Fruit fly (Drosophila melanogaster) whole organism, embryonic: ENCODE results near the gene CG8419.

ENCODE experiments used
- Bteb2 ChIP-seq: fragments of 200-800 bp; sonication (Bioruptor generic); optimal IDR thresholded peaks from 2 replicates; lab custom pipeline; 2016; ENCODE audit warnings: missing biosample characterization, missing genetic modification characterization
- C15 ChIP-seq: fragments of 200-800 bp; sonication (Bioruptor generic); IDR thresholded peaks from 3 replicates; pipeline ENCODE4 v1.3.6; 2022; ENCODE audit warnings: missing biosample characterization, missing genetic modification characterization
- CG10565 ChIP-seq: fragments of 200-800 bp; sonication (Bioruptor generic); optimal IDR thresholded peaks from 3 replicates; lab custom pipeline; 2016; ENCODE audit warnings: missing biosample characterization, mild to moderate bottlenecking, missing genetic modification characterization
- CG11085 ChIP-seq: fragments of 200-800 bp; sonication (Bioruptor generic); IDR thresholded peaks from 2 replicates; pipeline ENCODE4 v1.3.6; 2022; ENCODE audit warnings: missing biosample characterization, missing genetic modification characterization
- CG11398 ChIP-seq: fragments of 200-800 bp; sonication (Bioruptor generic); optimal IDR thresholded peaks from 2 replicates; lab custom pipeline; 2016; ENCODE audit warnings: missing biosample characterization, missing genetic modification characterization
- CG13296 ChIP-seq: fragments of 200-800 bp; sonication (Bioruptor generic); optimal IDR thresholded peaks from 3 replicates; lab custom pipeline; 2018; ENCODE audit warnings: missing biosample characterization, mild to moderate bottlenecking, missing genetic modification characterization
- CG17361 ChIP-seq: fragments of 200-800 bp; sonication (Bioruptor generic); IDR thresholded peaks from 3 replicates; pipeline ENCODE4 v1.3.6; 2022; ENCODE audit warnings: missing biosample characterization, missing genetic modification characterization
- CG1792 ChIP-seq: fragments of 200-800 bp; sonication (Bioruptor generic); optimal IDR thresholded peaks from 2 replicates; lab custom pipeline; 2016; ENCODE audit warnings: missing biosample characterization, missing genetic modification characterization
- CG4360 ChIP-seq: fragments of 200-800 bp; sonication (Bioruptor generic); IDR thresholded peaks from 2 replicates; pipeline ENCODE4 v1.3.6; 2022; ENCODE audit warnings: missing biosample characterization, missing genetic modification characterization
- CG4424 ChIP-seq: fragments of 200-800 bp; sonication (Bioruptor generic); optimal IDR thresholded peaks from 3 replicates; lab custom pipeline; 2016; ENCODE audit warnings: missing biosample characterization, missing genetic modification characterization
- CG4707 ChIP-seq: fragments of 200-800 bp; sonication (Bioruptor generic); optimal IDR thresholded peaks from 2 replicates; lab custom pipeline; 2018; ENCODE audit warnings: missing biosample characterization, mild to moderate bottlenecking, missing genetic modification characterization, moderate library complexity
- CG6175 ChIP-seq: fragments of 200-800 bp; sonication (Bioruptor generic); IDR thresholded peaks from 3 replicates; pipeline ENCODE4 v1.3.6; 2022; ENCODE audit warnings: missing biosample characterization, missing genetic modification characterization
- CG8765 ChIP-seq: fragments of 200-800 bp; sonication (Bioruptor generic); IDR thresholded peaks from 2 replicates; pipeline ENCODE4 v1.3.6; 2022; ENCODE audit warnings: missing biosample characterization, missing genetic modification characterization
- CG9932 ChIP-seq: fragments of 200-800 bp; sonication (Bioruptor generic); IDR thresholded peaks from 2 replicates; pipeline ENCODE4 v1.3.6; 2022; ENCODE audit warnings: missing biosample characterization, missing genetic modification characterization
- CrebB ChIP-seq: fragments of 200-800 bp; sonication (Bioruptor generic); optimal IDR thresholded peaks from 3 replicates; lab custom pipeline; 2018; ENCODE audit warnings: missing biosample characterization, mild to moderate bottlenecking, missing genetic modification characterization
- D ChIP-seq, 2 experiments: fragments of 200-800 bp in 1 of 2; fragments of >200 bp in 1 of 2; sonication (Bioruptor generic) in 1 of 2; optimal IDR thresholded peaks; 2 replicates in 1 of 2; 3 replicates in 1 of 2; lab custom pipeline; 2017; ENCODE audit warnings: mild to moderate bottlenecking in 1 of 2, missing biosample characterization in 1 of 2, missing genetic modification characterization in 1 of 2, missing genetic modification reagents in 1 of 2
- Dip2 ChIP-seq: fragments of 200-800 bp; sonication (Bioruptor generic); IDR thresholded peaks from 2 replicates; pipeline ENCODE4 v1.3.6; 2022; ENCODE audit warnings: missing biosample characterization, missing genetic modification characterization
- E2f1 ChIP-seq: fragments of 200-800 bp; sonication (Bioruptor generic); IDR thresholded peaks from 2 replicates; pipeline ENCODE4 v1.3.6; 2022; ENCODE audit warnings: missing biosample characterization, missing genetic modification characterization
- Fer2 ChIP-seq: fragments of 200-800 bp; sonication (Bioruptor generic); optimal IDR thresholded peaks from 2 replicates; lab custom pipeline; 2018; ENCODE audit warnings: missing biosample characterization, mild to moderate bottlenecking, missing genetic modification characterization, moderate library complexity
- Lhr ChIP-seq: fragments of 200-800 bp; sonication (Bioruptor generic); optimal IDR thresholded peaks from 3 replicates; lab custom pipeline; 2017; ENCODE audit warnings: mild to moderate bottlenecking, missing biosample characterization, missing genetic modification reagents, missing genetic modification characterization
- NC2α ChIP-seq: fragments of 200-800 bp; sonication (Bioruptor generic); optimal IDR thresholded peaks from 2 replicates; lab custom pipeline; 2016; ENCODE audit warnings: missing biosample characterization, missing genetic modification characterization
- Neu2 ChIP-seq: fragments of 200-800 bp; sonication (Bioruptor generic); optimal IDR thresholded peaks from 3 replicates; lab custom pipeline; 2016; ENCODE audit warnings: missing biosample characterization, missing genetic modification characterization, borderline replicate concordance
- Oli ChIP-seq: fragments of 200-800 bp; sonication (Bioruptor generic); optimal IDR thresholded peaks from 2 replicates; lab custom pipeline; 2018; ENCODE audit warnings: missing biosample characterization, mild to moderate bottlenecking, missing genetic modification characterization, moderate library complexity
- PHDP ChIP-seq: fragments of 200-800 bp; sonication (Bioruptor generic); optimal IDR thresholded peaks from 3 replicates; lab custom pipeline; 2018; ENCODE audit warnings: missing biosample characterization, mild to moderate bottlenecking, missing genetic modification characterization, moderate library complexity
- Ravus ChIP-seq: fragments of 200-800 bp; sonication (Bioruptor generic); IDR thresholded peaks from 2 replicates; pipeline ENCODE4 v1.3.6; 2022; ENCODE audit warnings: missing biosample characterization, missing genetic modification characterization
- ab ChIP-seq: fragments of 200-800 bp; sonication (Bioruptor generic); optimal IDR thresholded peaks from 2 replicates; lab custom pipeline; 2016; ENCODE audit warnings: missing biosample characterization, missing genetic modification characterization
- aop ChIP-seq: fragments of 200-800 bp; sonication (Bioruptor generic); IDR thresholded peaks from 2 replicates; pipeline ENCODE4 v1.3.6; 2022; ENCODE audit warnings: missing biosample characterization, missing genetic modification characterization
- ase ChIP-seq: fragments of 200-800 bp; sonication (Bioruptor generic); IDR thresholded peaks from 3 replicates; pipeline ENCODE4 v1.3.6; 2022; ENCODE audit warnings: missing biosample characterization, missing genetic modification characterization
- ato ChIP-seq: fragments of 200-800 bp; sonication (Bioruptor generic); IDR thresholded peaks from 2 replicates; pipeline ENCODE4 v1.3.6; 2022; ENCODE audit warnings: missing biosample characterization, missing genetic modification characterization; ENCODE audit not compliant: partially characterized antibody
- br ChIP-seq: fragments of >200 bp; optimal IDR thresholded peaks from 2 replicates; lab custom pipeline; 2017
- bsh ChIP-seq, 2 experiments: fragments of 200-800 bp; sonication (Bioruptor generic); optimal IDR thresholded peaks; 2 replicates each; lab custom pipeline; 2017 to 2018; ENCODE audit warnings: mild to moderate bottlenecking in 2 of 2, missing biosample characterization in 2 of 2, missing genetic modification characterization in 2 of 2, moderate library complexity in 1 of 2
- ewg ChIP-seq: fragments of 200-800 bp; sonication (Bioruptor generic); optimal IDR thresholded peaks from 3 replicates; lab custom pipeline; 2017; ENCODE audit warnings: mild to moderate bottlenecking, missing biosample characterization, missing genetic modification reagents, missing genetic modification characterization
- fu2 ChIP-seq: fragments of 200-800 bp; sonication (Bioruptor generic); optimal IDR thresholded peaks from 2 replicates; lab custom pipeline; 2016; ENCODE audit warnings: missing biosample characterization, missing genetic modification characterization
- hkb ChIP-seq, 2 experiments: fragments of 200-800 bp in 1 of 2; fragments of >200 bp in 1 of 2; sonication (Bioruptor generic) in 1 of 2; IDR thresholded peaks in 1 of 2; optimal IDR thresholded peaks in 1 of 2; 2 replicates each; pipeline versions ENCODE4 v1.3.6 to Lab custom; 2017 to 2022; ENCODE audit warnings: missing biosample characterization in 1 of 2, missing genetic modification characterization in 1 of 2
- lab ChIP-seq: fragments of 200-800 bp; sonication (Bioruptor generic); optimal IDR thresholded peaks from 3 replicates; lab custom pipeline; 2017; ENCODE audit warnings: missing biosample characterization, missing genetic modification characterization, mild to moderate bottlenecking, moderate library complexity, missing genetic modification reagents
- lola ChIP-seq, 3 experiments: fragments of >200 bp in 2 of 3; fragments of 200-800 bp in 1 of 3; sonication (Bioruptor generic) in 1 of 3; optimal IDR thresholded peaks; 2 replicates each; lab custom pipeline; 2017 to 2019; ENCODE audit warnings: missing biosample characterization in 3 of 3, missing genetic modification characterization in 3 of 3, mild to moderate bottlenecking in 1 of 3, moderate library complexity in 1 of 3
- lov ChIP-seq, 2 experiments: fragments of 200-800 bp in 1 of 2; fragments of >200 bp in 1 of 2; sonication (Bioruptor generic) in 1 of 2; IDR thresholded peaks in 1 of 2; optimal IDR thresholded peaks in 1 of 2; 2 replicates in 1 of 2; 3 replicates in 1 of 2; pipeline versions ENCODE4 v1.3.6 to Lab custom; 2017 to 2022; ENCODE audit warnings: missing biosample characterization in 1 of 2, missing genetic modification characterization in 1 of 2
- mam ChIP-seq: fragments of 200-800 bp; sonication (Bioruptor generic); optimal IDR thresholded peaks from 3 replicates; lab custom pipeline; 2016; ENCODE audit warnings: missing biosample characterization, missing genetic modification characterization
- nerfin-2 ChIP-seq: fragments of 200-800 bp; sonication (Bioruptor generic); IDR thresholded peaks from 2 replicates; pipeline ENCODE4 v1.3.6; 2022; ENCODE audit warnings: missing biosample characterization, missing genetic modification characterization; ENCODE audit not compliant: partially characterized antibody
- org-1 ChIP-seq: fragments of 200-800 bp; sonication (Bioruptor generic); optimal IDR thresholded peaks from 2 replicates; lab custom pipeline; 2017; ENCODE audit warnings: missing biosample characterization, missing genetic modification characterization
- pfk ChIP-seq: fragments of 200-800 bp; sonication (Bioruptor generic); optimal IDR thresholded peaks from 2 replicates; lab custom pipeline; 2018; ENCODE audit warnings: missing biosample characterization, mild to moderate bottlenecking, missing genetic modification characterization, moderate library complexity
- pnt ChIP-seq: fragments of 200-800 bp; sonication (Bioruptor generic); optimal IDR thresholded peaks from 3 replicates; lab custom pipeline; 2016; ENCODE audit warnings: missing biosample characterization, missing genetic modification characterization
- ranshi ChIP-seq: fragments of 200-800 bp; sonication (Bioruptor generic); IDR thresholded peaks from 2 replicates; pipeline ENCODE4 v1.3.6; 2022; ENCODE audit warnings: missing biosample characterization, missing genetic modification characterization
- run ChIP-seq: fragments of 200-800 bp; sonication (Bioruptor generic); optimal IDR thresholded peaks from 3 replicates; lab custom pipeline; 2018; ENCODE audit warnings: missing biosample characterization, mild to moderate bottlenecking, missing genetic modification characterization
- tna ChIP-seq: fragments of 200-800 bp; sonication (Bioruptor generic); IDR thresholded peaks from 2 replicates; pipeline ENCODE4 v1.3.6; 2022; ENCODE audit warnings: missing biosample characterization, missing genetic modification characterization; ENCODE audit not compliant: partially characterized antibody
- wdn ChIP-seq: fragments of 200-800 bp; sonication (Bioruptor generic); IDR thresholded peaks from 2 replicates; pipeline ENCODE4 v1.3.6; 2022; ENCODE audit warnings: missing biosample characterization, missing genetic modification characterization
- zf30C ChIP-seq: fragments of 200-800 bp; sonication (Bioruptor generic); optimal IDR thresholded peaks from 3 replicates; lab custom pipeline; 2018; ENCODE audit warnings: missing biosample characterization, mild to moderate bottlenecking, missing genetic modification characterization

The CG8419 gene

dm6 chr2L:8162307-8163024 is 43.5 kb upstream of the CG8419 start, which contains the start of gene Acbp1 (continued):
- TF ChIP-seq Neu2 (GFP tag; lab: Kevin White, UChicago) (peak; percentile 89), pnt (GFP tag; lab: Kevin White, UChicago) (peak; percentile 95), lov (optimal IDR thresholded peaks at IDR 0.05; lab: Kevin White, UChicago) (no peak), lov (GFP tag; IDR thresholded peaks at IDR 0.05; lab: Robert Waterston, UW) (peak; percentile 76), org-1 (GFP tag; lab: Kevin White, UChicago) (peak; percentile 97), CrebB (tag; lab: Kevin White, UChicago) (peak; percentile 98), CG11398 (peak; percentile 89), zf30C (peak; percentile 99), ase (GFP tag; lab: Robert Waterston, UW) (peak; percentile 90), nerfin-2 (peak; percentile 71), run (tag; lab: Kevin White, UChicago) (peak; percentile 98), bsh (GFP tag; optimal IDR thresholded peaks at IDR 0.05; lab: Kevin White, UChicago) (peak; percentile 94 to 98), mam (peak; percentile 98), Ravus (peak; percentile 4; the same call in 1 of the 2 replicates), CG1792 (GFP tag; lab: Kevin White, UChicago) (peak; percentile 94), CG10565 (GFP tag; lab: Kevin White, UChicago) (peak; percentile 81), Oli (tag; lab: Kevin White, UChicago) (peak; percentile 96), CG6175 (GFP tag; lab: Robert Waterston, UW) (peak; percentile 86), CG17361 (GFP tag; lab: Robert Waterston, UW) (peak; percentile 96), wdn (GFP tag; lab: Robert Waterston, UW) (peak; percentile 86), CG11085 (peak; percentile 86), Fer2 (tag; lab: Kevin White, UChicago) (peak; percentile 93), pfk (GFP tag; lab: Kevin White, UChicago) (peak; percentile 71), fu2 (GFP tag; lab: Kevin White, UChicago) (peak; percentile 96), D (optimal IDR thresholded peaks at IDR 0.05; lab: Kevin White, UChicago) (no peak), D (GFP tag; optimal IDR thresholded peaks at IDR 0.05; lab: Kevin White, UChicago) (peak; percentile 95), ato (GFP tag; lab: Robert Waterston, UW) (peak; percentile 68), CG9932 (peak; percentile 96), CG4707 (GFP tag; lab: Kevin White, UChicago) (peak; percentile 94), hkb (optimal IDR thresholded peaks at IDR 0.05; lab: Kevin White, UChicago) (no peak), hkb (GFP tag; IDR thresholded peaks at IDR 0.05; lab: Robert Waterston, UW) (peak; percentile 96), lola (GFP tag; optimal IDR thresholded peaks at IDR 0.05; lab: Kevin White, UChicago) (peak in 1 of 3 experiments; percentile 99), tna (GFP tag; lab: Robert Waterston, UW) (peak; percentile 59; the same call in 1 of the 2 replicates), CG4424 (GFP tag; lab: Kevin White, UChicago) (peak; percentile 95), ranshi (GFP tag; lab: Robert Waterston, UW) (peak; percentile 86), CG8765 (no peak; the same call in 1 of the 2 replicates), CG13296 (GFP tag; lab: Kevin White, UChicago) (peak; percentile 99), lab (GFP tag; lab: Kevin White, UChicago) (peak; percentile 99), PHDP (tag; lab: Kevin White, UChicago) (peak; percentile 99), Bteb2 (GFP tag; lab: Kevin White, UChicago) (peak; percentile 92), E2f1 (GFP tag; lab: Robert Waterston, UW) (peak; percentile 83), Lhr (GFP tag; lab: Kevin White, UChicago) (peak; percentile 91), C15 (GFP tag; lab: Robert Waterston, UW) (peak; percentile 90), aop (peak; percentile 75), Dip2 (no peak), ewg (peak; percentile 88), br (lab: Kevin White, UChicago) (no peak), NC2α (GFP tag; lab: Kevin White, UChicago) (peak; percentile 87), CG4360 (GFP tag; lab: Robert Waterston, UW) (peak; percentile 64), ab (peak; percentile 83)
